Fruit fly (Drosophila melanogaster) whole organism, prepupa: ENCODE measurements around the gene CG45064.
A peak's percentile ranks its signal among the peaks of the same experiment; 100 is the strongest.

Experiments used
- Blimp-1 ChIP-seq: fragments of 200-800 bp; sonication (Bioruptor generic); optimal IDR thresholded peaks from 3 replicates; lab custom pipeline; 2017; ENCODE audit warnings: missing biosample characterization, missing genetic modification characterization, mild to moderate bottlenecking, moderate library complexity, missing genetic modification reagents
- CG10631 ChIP-seq: fragments of 200-800 bp; sonication (Bioruptor generic); optimal IDR thresholded peaks from 2 replicates; lab custom pipeline; 2016; ENCODE audit warnings: missing biosample characterization, missing genetic modification characterization
- CG11294 ChIP-seq: fragments of 200-800 bp; sonication (Bioruptor generic); IDR thresholded peaks from 2 replicates; pipeline ENCODE4 v1.3.6; 2022; ENCODE audit warnings: missing biosample characterization, missing genetic modification characterization
- CG11902 ChIP-seq: fragments of 200-800 bp; sonication (Bioruptor generic); optimal IDR thresholded peaks from 3 replicates; lab custom pipeline; 2016; ENCODE audit warnings: missing biosample characterization, missing genetic modification characterization
- CG15336 ChIP-seq: fragments of 200-800 bp; sonication (Bioruptor generic); IDR thresholded peaks from 2 replicates; pipeline ENCODE4 v1.3.6; 2022; ENCODE audit warnings: missing biosample characterization, missing genetic modification characterization
- CG1621 ChIP-seq: fragments of 200-800 bp; sonication (Bioruptor generic); optimal IDR thresholded peaks from 3 replicates; lab custom pipeline; 2018; ENCODE audit warnings: missing biosample characterization, mild to moderate bottlenecking, missing genetic modification characterization
- CG16779 ChIP-seq: fragments of 200-800 bp; sonication (Bioruptor generic); optimal IDR thresholded peaks from 3 replicates; lab custom pipeline; 2017; ENCODE audit warnings: missing biosample characterization, mild to moderate bottlenecking, missing genetic modification characterization
- CG3032 ChIP-seq: fragments of 200-800 bp; optimal IDR thresholded peaks from 2 replicates; lab custom pipeline; 2019; ENCODE audit warnings: missing biosample characterization, mild to moderate bottlenecking, missing genetic modification characterization, moderate library complexity
- CG32006 ChIP-seq: fragments of 200-800 bp; sonication (Bioruptor generic); optimal IDR thresholded peaks from 3 replicates; lab custom pipeline; 2017; ENCODE audit warnings: missing biosample characterization, mild to moderate bottlenecking, missing genetic modification characterization
- CG34406 ChIP-seq: fragments of 200-800 bp; sonication (Bioruptor generic); optimal IDR thresholded peaks from 3 replicates; lab custom pipeline; 2016; ENCODE audit warnings: missing biosample characterization, missing genetic modification characterization
- CG3919 ChIP-seq: fragments of 200-800 bp; sonication (Bioruptor generic); optimal IDR thresholded peaks from 3 replicates; lab custom pipeline; 2016; ENCODE audit warnings: missing biosample characterization, missing genetic modification characterization
- CG4318 ChIP-seq: fragments of 200-800 bp; sonication (Bioruptor generic); optimal IDR thresholded peaks from 3 replicates; lab custom pipeline; 2017; ENCODE audit warnings: missing biosample characterization, mild to moderate bottlenecking, missing genetic modification characterization
- CG6163 ChIP-seq: fragments of 200-800 bp; sonication (Bioruptor generic); IDR thresholded peaks from 3 replicates; pipeline ENCODE4 v1.3.6; 2022; ENCODE audit warnings: missing biosample characterization, missing genetic modification characterization
- CG6276 ChIP-seq: fragments of 200-800 bp; sonication (Bioruptor generic); optimal IDR thresholded peaks from 2 replicates; lab custom pipeline; 2017; ENCODE audit warnings: missing biosample characterization, mild to moderate bottlenecking, missing genetic modification characterization
- CG6792 ChIP-seq: fragments of 200-800 bp; sonication (Bioruptor generic); optimal IDR thresholded peaks from 3 replicates; lab custom pipeline; 2016; ENCODE audit warnings: missing biosample characterization, missing genetic modification characterization
- CG6808 ChIP-seq: fragments of 200-800 bp; sonication (Bioruptor generic); optimal IDR thresholded peaks from 3 replicates; lab custom pipeline; 2017; ENCODE audit warnings: missing biosample characterization, missing genetic modification characterization, mild to moderate bottlenecking, moderate library complexity, missing genetic modification reagents
- CG6854 ChIP-seq: fragments of 200-800 bp; sonication (Bioruptor generic); optimal IDR thresholded peaks from 2 replicates; lab custom pipeline; 2017; ENCODE audit warnings: missing biosample characterization, mild to moderate bottlenecking, missing genetic modification characterization
- CG7368 ChIP-seq: fragments of 200-800 bp; sonication (Bioruptor generic); optimal IDR thresholded peaks from 3 replicates; lab custom pipeline; 2016; ENCODE audit warnings: missing biosample characterization, missing genetic modification characterization
- CG8119 ChIP-seq: fragments of 200-800 bp; sonication (Bioruptor generic); IDR thresholded peaks from 3 replicates; pipeline ENCODE4 v1.3.6; 2022; ENCODE audit warnings: missing biosample characterization, missing genetic modification characterization
- CG8319 ChIP-seq: fragments of 200-800 bp; sonication (Bioruptor generic); optimal IDR thresholded peaks from 3 replicates; lab custom pipeline; 2016; ENCODE audit warnings: missing biosample characterization, missing genetic modification characterization
- CG8632 ChIP-seq: fragments of 200-800 bp; sonication (Bioruptor generic); optimal IDR thresholded peaks from 3 replicates; lab custom pipeline; 2016; ENCODE audit warnings: missing biosample characterization, missing genetic modification characterization
- CG9139 ChIP-seq: fragments of 200-800 bp; sonication (Bioruptor generic); optimal IDR thresholded peaks from 3 replicates; lab custom pipeline; 2017; ENCODE audit warnings: missing biosample characterization, mild to moderate bottlenecking, missing genetic modification characterization
- Eip75B ChIP-seq: fragments of 200-800 bp; sonication (Bioruptor generic); optimal IDR thresholded peaks from 3 replicates; lab custom pipeline; 2016; ENCODE audit warnings: missing biosample characterization, missing genetic modification characterization
- Eip78C ChIP-seq: fragments of 200-800 bp; sonication (Bioruptor generic); peaks from one replicate; lab custom pipeline; 2016; ENCODE audit warnings: missing biosample characterization, missing genetic modification characterization
- Eip93F ChIP-seq: fragments of 200-800 bp; sonication (Bioruptor generic); optimal IDR thresholded peaks from 2 replicates; lab custom pipeline; 2016; ENCODE audit warnings: missing biosample characterization, mild to moderate bottlenecking, missing genetic modification characterization
- Ets21C ChIP-seq: fragments of 200-800 bp; sonication (Bioruptor generic); optimal IDR thresholded peaks from 3 replicates; lab custom pipeline; 2016; ENCODE audit warnings: missing biosample characterization, missing genetic modification characterization
- Ets96B ChIP-seq: fragments of 200-800 bp; optimal IDR thresholded peaks from 2 replicates; lab custom pipeline; 2019; ENCODE audit warnings: missing biosample characterization, mild to moderate bottlenecking, missing genetic modification characterization, moderate library complexity
- Hr38 ChIP-seq: sonication (Bioruptor generic); optimal IDR thresholded peaks from 2 replicates; lab custom pipeline; 2016; ENCODE audit warnings: missing biosample characterization, missing genetic modification characterization
- Lpt ChIP-seq: fragments of 200-800 bp; sonication (Bioruptor generic); optimal IDR thresholded peaks from 3 replicates; lab custom pipeline; 2016; ENCODE audit warnings: missing biosample characterization, missing genetic modification characterization
- Met ChIP-seq: fragments of 200-800 bp; sonication (Bioruptor generic); optimal IDR thresholded peaks from 3 replicates; lab custom pipeline; 2016; ENCODE audit warnings: missing biosample characterization, missing genetic modification characterization
- OdsH ChIP-seq: fragments of 200-800 bp; sonication (Bioruptor generic); optimal IDR thresholded peaks from 3 replicates; lab custom pipeline; 2016; ENCODE audit warnings: missing biosample characterization, missing genetic modification characterization
- Smox ChIP-seq: fragments of 200-800 bp; sonication (Bioruptor generic); optimal IDR thresholded peaks from 3 replicates; lab custom pipeline; 2016; ENCODE audit warnings: missing biosample characterization, missing genetic modification characterization
- Sox102F ChIP-seq: fragments of 200-800 bp; sonication (Bioruptor generic); optimal IDR thresholded peaks from 2 replicates; lab custom pipeline; 2016; ENCODE audit warnings: missing biosample characterization, mild to moderate bottlenecking, missing genetic modification characterization
- Sox14 ChIP-seq: fragments of 200-800 bp; sonication (Bioruptor generic); optimal IDR thresholded peaks from 3 replicates; lab custom pipeline; 2016; ENCODE audit warnings: missing biosample characterization, missing genetic modification characterization
- achi ChIP-seq: fragments of 200-800 bp; sonication (Bioruptor generic); optimal IDR thresholded peaks from 3 replicates; lab custom pipeline; 2016; ENCODE audit warnings: missing biosample characterization, missing genetic modification characterization
- acj6 ChIP-seq: fragments of 200-800 bp; sonication (Bioruptor generic); optimal IDR thresholded peaks from 3 replicates; lab custom pipeline; 2016; ENCODE audit warnings: missing biosample characterization, missing genetic modification characterization
- cyc ChIP-seq: fragments of 200-800 bp; sonication (Bioruptor generic); optimal IDR thresholded peaks from 3 replicates; lab custom pipeline; 2016; ENCODE audit warnings: missing biosample characterization, missing genetic modification characterization
- dac ChIP-seq: fragments of 200-800 bp; sonication (Bioruptor generic); optimal IDR thresholded peaks from 2 replicates; lab custom pipeline; 2017; ENCODE audit warnings: missing biosample characterization, mild to moderate bottlenecking, missing genetic modification characterization
- dsx ChIP-seq: fragments of 200-800 bp; optimal IDR thresholded peaks from 3 replicates; lab custom pipeline; 2019; ENCODE audit warnings: missing biosample characterization, mild to moderate bottlenecking, missing genetic modification characterization, moderate library complexity; ENCODE audit not compliant: poor library complexity, severe bottlenecking
- eg ChIP-seq: fragments of 200-800 bp; sonication (Bioruptor generic); IDR thresholded peaks from 3 replicates; pipeline ENCODE4 v1.3.6; 2022; ENCODE audit warnings: missing biosample characterization, missing genetic modification characterization
- fd59A ChIP-seq: fragments of 200-800 bp; sonication (Bioruptor generic); optimal IDR thresholded peaks from 2 replicates; lab custom pipeline; 2017; ENCODE audit warnings: missing biosample characterization, mild to moderate bottlenecking, missing genetic modification characterization, missing genetic modification reagents
- fkh ChIP-seq: fragments of 200-800 bp; sonication (Bioruptor generic); optimal IDR thresholded peaks from 3 replicates; lab custom pipeline; 2017; ENCODE audit warnings: missing biosample characterization, mild to moderate bottlenecking, missing genetic modification characterization, moderate library complexity
- lz ChIP-seq: fragments of 200-800 bp; sonication (Bioruptor generic); optimal IDR thresholded peaks from 3 replicates; lab custom pipeline; 2016; ENCODE audit warnings: missing biosample characterization, missing genetic modification characterization
- pdm3 ChIP-seq: fragments of 200-800 bp; sonication (Bioruptor generic); optimal IDR thresholded peaks from 3 replicates; lab custom pipeline; 2016; ENCODE audit warnings: missing biosample characterization, missing genetic modification characterization
- salr ChIP-seq, 2 experiments: fragments of 200-800 bp; sonication (Bioruptor generic); optimal IDR thresholded peaks; 3 replicates each; lab custom pipeline; 2016 to 2018; ENCODE audit warnings: missing biosample characterization in 2 of 2, missing genetic modification characterization in 2 of 2, mild to moderate bottlenecking in 1 of 2
- ss ChIP-seq, 2 experiments: fragments of 200-800 bp; sonication (Bioruptor generic); optimal IDR thresholded peaks; 2 replicates in 1 of 2; 3 replicates in 1 of 2; lab custom pipeline; 2017 to 2018; ENCODE audit warnings: mild to moderate bottlenecking in 2 of 2, missing biosample characterization in 2 of 2, missing genetic modification characterization in 2 of 2, moderate library complexity in 1 of 2
- svp ChIP-seq: fragments of 200-800 bp; sonication (Bioruptor generic); peaks from one replicate; lab custom pipeline; 2016; ENCODE audit warnings: missing biosample characterization, missing genetic modification characterization
- topi ChIP-seq: fragments of 200-800 bp; sonication (Bioruptor generic); optimal IDR thresholded peaks from 3 replicates; lab custom pipeline; 2016; ENCODE audit warnings: missing biosample characterization, missing genetic modification characterization
- vri ChIP-seq: fragments of 200-800 bp; sonication (Bioruptor generic); optimal IDR thresholded peaks from 3 replicates; lab custom pipeline; 2016; ENCODE audit warnings: missing biosample characterization, mild to moderate bottlenecking, missing genetic modification characterization

CG45064 gene

dm6 chrX:14841893-14842505 lies 40.4 kb downstream of the CG45064 start:
- TF ChIP-seq vri (GFP tag; lab: Kevin White, UChicago): no peak
- no peak for TF ChIP-seq Smox
- TF ChIP-seq CG4318: no peak
- no peak for TF ChIP-seq cyc (GFP tag; lab: Kevin White, UChicago)
- peak; percentile 30 for TF ChIP-seq svp (GFP tag; lab: Kevin White, UChicago)

dm6 chrX:14840417-14840872 lies 41.9 kb downstream of the CG45064 start:
- peak; percentile 38 for TF ChIP-seq dsx (GFP tag; lab: Kevin White, UChicago)
- TF ChIP-seq CG8119 (GFP tag; lab: Robert Waterston, UW): no peak; the same call in 1 of the 3 replicates
- peak; percentile 5 for TF ChIP-seq topi (GFP tag; lab: Kevin White, UChicago)
- peak; percentile 11 for TF ChIP-seq Sox102F (GFP tag; lab: Kevin White, UChicago)
- peak; percentile 35 for TF ChIP-seq achi (GFP tag; lab: Kevin White, UChicago)
- TF ChIP-seq lz (GFP tag; lab: Kevin White, UChicago): no peak
- TF ChIP-seq Met: peak; percentile 5
- TF ChIP-seq CG1621 (tag; lab: Kevin White, UChicago): peak; percentile 37
- peak; percentile 51; the same call in 1 of the 3 replicates for TF ChIP-seq eg (GFP tag; lab: Robert Waterston, UW)
- no peak for TF ChIP-seq Hr38 (GFP tag; lab: Kevin White, UChicago)
- no peak for TF ChIP-seq Blimp-1 (GFP tag; lab: Kevin White, UChicago)
- TF ChIP-seq CG6808 (GFP tag; lab: Kevin White, UChicago): peak; percentile 70
- TF ChIP-seq CG9139 (GFP tag; lab: Kevin White, UChicago): peak; percentile 42
- peak; percentile 64 to 73 for TF ChIP-seq ss (GFP tag; optimal IDR thresholded peaks at IDR 0.05; lab: Kevin White, UChicago)
- peak; percentile 36 for TF ChIP-seq acj6 (GFP tag; lab: Kevin White, UChicago)
- TF ChIP-seq dac: no peak
- peak; percentile 61 for TF ChIP-seq CG15336 (GFP tag; lab: Robert Waterston, UW)
- TF ChIP-seq CG32006: peak; percentile 52
- peak; percentile 49 for TF ChIP-seq CG10631 (GFP tag; lab: Kevin White, UChicago)
- TF ChIP-seq cyc (GFP tag; lab: Kevin White, UChicago): no peak
- TF ChIP-seq CG3032 (tag; lab: Kevin White, UChicago): peak; percentile 39
- TF ChIP-seq Eip78C (GFP tag; lab: Kevin White, UChicago): peak; percentile 90
- TF ChIP-seq CG3919: peak; percentile 17
- TF ChIP-seq fd59A: no peak
- TF ChIP-seq CG34406: peak; percentile 37
- peak; percentile 20 for TF ChIP-seq CG4318
- no peak for TF ChIP-seq CG6854 (GFP tag; lab: Kevin White, UChicago)
- TF ChIP-seq Ets96B (tag; lab: Kevin White, UChicago): peak; percentile 48
- TF ChIP-seq CG11902 (GFP tag; lab: Kevin White, UChicago): no peak
- peak; percentile 52 for TF ChIP-seq Eip75B
- peak; percentile 54 for TF ChIP-seq CG8632 (GFP tag; lab: Kevin White, UChicago)
- no peak for TF ChIP-seq CG8319 (GFP tag; lab: Kevin White, UChicago)
- TF ChIP-seq CG16779 (tag; lab: Kevin White, UChicago): peak; percentile 43
- TF ChIP-seq CG6163: peak; percentile 56; the same call in 2 of the 3 replicates
- peak; percentile 26 for TF ChIP-seq CG6792 (GFP tag; lab: Kevin White, UChicago)
- no peak for TF ChIP-seq Ets21C (GFP tag; lab: Kevin White, UChicago)
- no peak for TF ChIP-seq Sox14 (GFP tag; lab: Kevin White, UChicago)
- peak; percentile 52 for TF ChIP-seq fkh (GFP tag; lab: Kevin White, UChicago)
- TF ChIP-seq salr (GFP tag; optimal IDR thresholded peaks at IDR 0.05; lab: Kevin White, UChicago): peak in 1 of 2 experiments; percentile 29
- peak; percentile 28 for TF ChIP-seq pdm3 (GFP tag; lab: Kevin White, UChicago)
- TF ChIP-seq vri (GFP tag; lab: Kevin White, UChicago): no peak
- TF ChIP-seq Lpt (GFP tag; lab: Kevin White, UChicago): peak; percentile 15
- peak; percentile 42 for TF ChIP-seq OdsH (GFP tag; lab: Kevin White, UChicago)
- TF ChIP-seq CG11294 (GFP tag; lab: Robert Waterston, UW): no peak
- TF ChIP-seq CG7368 (GFP tag; lab: Kevin White, UChicago): no peak
- TF ChIP-seq Smox: no peak
- TF ChIP-seq CG6276 (GFP tag; lab: Kevin White, UChicago): peak; percentile 36
- no peak for TF ChIP-seq Eip93F (GFP tag; lab: Kevin White, UChicago)
